Fruit fly (Drosophila melanogaster) whole organism, embryonic: Measurements from ENCODE around the gene CG44006.

Experiments
- ATbp ChIP-seq: fragments of 200-800 bp; sonication (Bioruptor generic); optimal IDR thresholded peaks from 2 replicates; lab custom pipeline; 2017; ENCODE audit warnings: missing biosample characterization, mild to moderate bottlenecking, missing genetic modification characterization, missing genetic modification reagents
- Bdp1 ChIP-seq: fragments of 200-800 bp; sonication (Bioruptor generic); optimal IDR thresholded peaks from 3 replicates; lab custom pipeline; 2016; ENCODE audit warnings: missing biosample characterization, missing genetic modification characterization
- CG11695 ChIP-seq: fragments of 200-800 bp; sonication (Bioruptor generic); IDR thresholded peaks from 3 replicates; pipeline ENCODE4 v1.3.6; 2022; ENCODE audit warnings: missing biosample characterization, missing genetic modification characterization
- CG11696 ChIP-seq: fragments of 200-800 bp; sonication (Bioruptor generic); IDR thresholded peaks from 2 replicates; pipeline ENCODE4 v1.3.6; 2022; ENCODE audit warnings: missing biosample characterization, missing genetic modification characterization
- CG12155 ChIP-seq: fragments of 200-800 bp; sonication (Bioruptor generic); optimal IDR thresholded peaks from 3 replicates; lab custom pipeline; 2016; ENCODE audit warnings: missing biosample characterization, missing genetic modification characterization
- CG12299 ChIP-seq: fragments of 200-800 bp; sonication (Bioruptor generic); optimal IDR thresholded peaks from 2 replicates; lab custom pipeline; 2018; ENCODE audit warnings: missing biosample characterization, mild to moderate bottlenecking, missing genetic modification characterization
- CG12391 ChIP-seq: fragments of 200-800 bp; sonication (Bioruptor generic); optimal IDR thresholded peaks from 3 replicates; lab custom pipeline; 2018; ENCODE audit warnings: missing biosample characterization, mild to moderate bottlenecking, missing genetic modification characterization, moderate library complexity
- CG13287 ChIP-seq: fragments of 200-800 bp; sonication (Bioruptor generic); IDR thresholded peaks from 2 replicates; pipeline ENCODE4 v1.3.6; 2022; ENCODE audit warnings: missing biosample characterization, missing genetic modification characterization; ENCODE audit not compliant: partially characterized antibody
- CG1529 ChIP-seq: fragments of 200-800 bp; sonication (Bioruptor generic); optimal IDR thresholded peaks from 3 replicates; lab custom pipeline; 2018; ENCODE audit warnings: missing biosample characterization, missing genetic modification characterization
- CG15601 ChIP-seq: fragments of 200-800 bp; sonication (Bioruptor generic); optimal IDR thresholded peaks from 3 replicates; lab custom pipeline; 2019; ENCODE audit warnings: missing biosample characterization, mild to moderate bottlenecking, missing genetic modification characterization, moderate library complexity
- CG1647 ChIP-seq: fragments of 200-800 bp; sonication (Bioruptor generic); optimal IDR thresholded peaks from 3 replicates; lab custom pipeline; 2016; ENCODE audit warnings: missing biosample characterization, missing genetic modification characterization
- CG17612 ChIP-seq: fragments of 200-800 bp; sonication (Bioruptor generic); IDR thresholded peaks from 2 replicates; pipeline ENCODE4 v1.3.6; 2022; ENCODE audit warnings: missing biosample characterization, missing genetic modification characterization
- CG18262 ChIP-seq: fragments of 200-800 bp; optimal IDR thresholded peaks from 3 replicates; lab custom pipeline; 2019; ENCODE audit warnings: missing biosample characterization, mild to moderate bottlenecking, missing genetic modification characterization, moderate library complexity
- CG2889 ChIP-seq: fragments of 200-800 bp; sonication (Bioruptor generic); IDR thresholded peaks from 3 replicates; pipeline ENCODE4 v1.3.6; 2022; ENCODE audit warnings: missing biosample characterization, missing genetic modification characterization
- CG3281 ChIP-seq: fragments of 200-800 bp; sonication (Bioruptor generic); optimal IDR thresholded peaks from 3 replicates; lab custom pipeline; 2017; ENCODE audit warnings: missing biosample characterization, mild to moderate bottlenecking, missing genetic modification characterization
- CG8388 ChIP-seq: fragments of 200-800 bp; sonication (Bioruptor generic); optimal IDR thresholded peaks from 2 replicates; lab custom pipeline; 2019; ENCODE audit warnings: missing biosample characterization, mild to moderate bottlenecking, missing genetic modification characterization, moderate library complexity
- CG9609 ChIP-seq: fragments of 200-800 bp; sonication (Bioruptor generic); optimal IDR thresholded peaks from 3 replicates; lab custom pipeline; 2016; ENCODE audit warnings: missing biosample characterization, missing genetic modification characterization
- CG9876 ChIP-seq: fragments of 200-800 bp; sonication (Bioruptor generic); optimal IDR thresholded peaks from 2 replicates; lab custom pipeline; 2016; ENCODE audit warnings: missing biosample characterization, missing genetic modification characterization
- CoRest ChIP-seq: fragments of 200-800 bp; sonication (Bioruptor generic); optimal IDR thresholded peaks from 3 replicates; lab custom pipeline; 2018; ENCODE audit warnings: missing biosample characterization, mild to moderate bottlenecking, missing genetic modification characterization, moderate library complexity
- D19A ChIP-seq: fragments of 200-800 bp; optimal IDR thresholded peaks from 3 replicates; lab custom pipeline; 2019; ENCODE audit warnings: missing biosample characterization, mild to moderate bottlenecking, missing genetic modification characterization, moderate library complexity
- Dad ChIP-seq: fragments of 200-800 bp; sonication (Bioruptor generic); optimal IDR thresholded peaks from 3 replicates; lab custom pipeline; 2016; ENCODE audit warnings: missing biosample characterization, missing genetic modification characterization
- Dfd ChIP-seq, 2 experiments: fragments of >200 bp; optimal IDR thresholded peaks; 2 replicates each; lab custom pipeline; 2017; ENCODE audit warnings: missing biosample characterization in 2 of 2, missing genetic modification characterization in 2 of 2
- Dref ChIP-seq: fragments of 200-800 bp; sonication (Bioruptor generic); IDR thresholded peaks from 2 replicates; pipeline ENCODE4 v1.3.6; 2022; ENCODE audit warnings: missing biosample characterization, missing genetic modification characterization
- H15 ChIP-seq: fragments of 200-800 bp; sonication (Bioruptor generic); IDR thresholded peaks from 3 replicates; pipeline ENCODE4 v1.3.6; 2022; ENCODE audit warnings: missing biosample characterization, missing genetic modification characterization
- Hr39 ChIP-seq: fragments of >200 bp; optimal IDR thresholded peaks from 2 replicates; lab custom pipeline; 2017
- NFAT ChIP-seq: fragments of 200-800 bp; sonication (Bioruptor generic); IDR thresholded peaks from 2 replicates; pipeline ENCODE4 v1.3.6; 2022; ENCODE audit warnings: missing biosample characterization, missing genetic modification characterization
- Nf-YB ChIP-seq: fragments of 200-800 bp; sonication (Bioruptor generic); optimal IDR thresholded peaks from 3 replicates; lab custom pipeline; 2019; ENCODE audit warnings: missing biosample characterization, mild to moderate bottlenecking, missing genetic modification characterization, moderate library complexity
- Nf-YC ChIP-seq: fragments of 200-800 bp; optimal IDR thresholded peaks from 3 replicates; lab custom pipeline; 2019; ENCODE audit warnings: missing biosample characterization, mild to moderate bottlenecking, missing genetic modification characterization, moderate library complexity
- Rfx ChIP-seq: fragments of 200-800 bp; sonication (Bioruptor generic); IDR thresholded peaks from 2 replicates; pipeline ENCODE4 v1.3.6; 2022; ENCODE audit warnings: missing biosample characterization, missing genetic modification characterization
- Rx ChIP-seq: fragments of 200-800 bp; sonication (Bioruptor generic); IDR thresholded peaks from 2 replicates; pipeline ENCODE4 v1.3.6; 2022; ENCODE audit warnings: missing biosample characterization, missing genetic modification characterization
- Sry-β ChIP-seq: fragments of 200-800 bp; sonication (Bioruptor generic); optimal IDR thresholded peaks from 2 replicates; lab custom pipeline; 2018; ENCODE audit warnings: missing biosample characterization, mild to moderate bottlenecking, missing genetic modification characterization, moderate library complexity
- Usf ChIP-seq: fragments of 200-800 bp; sonication (Bioruptor generic); optimal IDR thresholded peaks from 2 replicates; lab custom pipeline; 2017; ENCODE audit warnings: missing genotype, missing biosample characterization, missing genetic modification characterization
- Xbp1 ChIP-seq: fragments of 200-800 bp; sonication (Bioruptor generic); optimal IDR thresholded peaks from 3 replicates; lab custom pipeline; 2016; ENCODE audit warnings: missing biosample characterization, mild to moderate bottlenecking, missing genetic modification characterization
- aop ChIP-seq: fragments of 200-800 bp; sonication (Bioruptor generic); IDR thresholded peaks from 2 replicates; pipeline ENCODE4 v1.3.6; 2022; ENCODE audit warnings: missing biosample characterization, missing genetic modification characterization
- btn ChIP-seq: fragments of 200-800 bp; sonication (Bioruptor generic); optimal IDR thresholded peaks from 2 replicates; lab custom pipeline; 2016; ENCODE audit warnings: missing biosample characterization, missing genetic modification characterization
- cg ChIP-seq: fragments of 200-800 bp; sonication (Bioruptor generic); optimal IDR thresholded peaks from 3 replicates; lab custom pipeline; 2019; ENCODE audit warnings: missing biosample characterization, mild to moderate bottlenecking, missing genetic modification characterization, moderate library complexity
- crc ChIP-seq: fragments of 200-800 bp; sonication (Bioruptor generic); optimal IDR thresholded peaks from 2 replicates; lab custom pipeline; 2016; ENCODE audit warnings: missing biosample characterization, missing genetic modification characterization
- disco-r ChIP-seq: fragments of 200-800 bp; sonication (Bioruptor generic); optimal IDR thresholded peaks from 2 replicates; lab custom pipeline; 2016; ENCODE audit warnings: missing biosample characterization, missing genetic modification characterization
- dpn ChIP-seq, 2 experiments: fragments of 200-800 bp; sonication (Bioruptor generic); optimal IDR thresholded peaks; 3 replicates each; lab custom pipeline; 2016; ENCODE audit warnings: missing biosample characterization in 2 of 2, missing genetic modification characterization in 2 of 2
- eyg ChIP-seq: fragments of 200-800 bp; sonication (Bioruptor generic); optimal IDR thresholded peaks from 3 replicates; lab custom pipeline; 2016; ENCODE audit warnings: missing biosample characterization, missing genetic modification characterization
- hbn ChIP-seq: fragments of 200-800 bp; sonication (Bioruptor generic); IDR thresholded peaks from 2 replicates; pipeline ENCODE4 v1.3.6; 2022; ENCODE audit warnings: missing biosample characterization, missing genetic modification characterization; ENCODE audit not compliant: partially characterized antibody
- hth ChIP-seq: fragments of >200 bp; optimal IDR thresholded peaks from 2 replicates; lab custom pipeline; 2017; ENCODE audit warnings: inconsistent platforms
- knrl ChIP-seq: fragments of 200-800 bp; sonication (Bioruptor generic); IDR thresholded peaks from 3 replicates; pipeline ENCODE4 v1.3.6; 2022; ENCODE audit warnings: missing biosample characterization, missing genetic modification characterization; ENCODE audit not compliant: partially characterized antibody
- mld ChIP-seq: fragments of 200-800 bp; sonication (Bioruptor generic); IDR thresholded peaks from 3 replicates; pipeline ENCODE4 v1.3.6; 2022; ENCODE audit warnings: missing biosample characterization, missing genetic modification characterization; ENCODE audit not compliant: partially characterized antibody
- nerfin-1 ChIP-seq: fragments of 200-800 bp; sonication (Bioruptor generic); optimal IDR thresholded peaks from 3 replicates; lab custom pipeline; 2019; ENCODE audit warnings: missing biosample characterization, mild to moderate bottlenecking, missing genetic modification characterization, moderate library complexity
- onecut ChIP-seq: fragments of 200-800 bp; sonication (Bioruptor generic); IDR thresholded peaks from 2 replicates; pipeline ENCODE4 v1.3.6; 2022; ENCODE audit warnings: missing biosample characterization, missing genetic modification characterization
- pita ChIP-seq: fragments of 200-800 bp; sonication (Bioruptor generic); optimal IDR thresholded peaks from 2 replicates; lab custom pipeline; 2017; ENCODE audit warnings: missing biosample characterization, mild to moderate bottlenecking, missing genetic modification characterization
- schlank ChIP-seq: fragments of 200-800 bp; sonication (Bioruptor generic); optimal IDR thresholded peaks from 2 replicates; lab custom pipeline; 2018; ENCODE audit warnings: missing biosample characterization, mild to moderate bottlenecking, missing genetic modification characterization
- sens-2 ChIP-seq: fragments of 200-800 bp; sonication (Bioruptor generic); IDR thresholded peaks from 2 replicates; pipeline ENCODE4 v1.3.6; 2022; ENCODE audit warnings: missing biosample characterization, missing genetic modification characterization
- sna ChIP-seq: fragments of 200-800 bp; sonication (Bioruptor generic); IDR thresholded peaks from 2 replicates; pipeline ENCODE4 v1.3.6; 2022; ENCODE audit warnings: missing biosample characterization, missing genetic modification characterization; ENCODE audit not compliant: partially characterized antibody
- tin ChIP-seq: fragments of 200-800 bp; sonication (Bioruptor generic); optimal IDR thresholded peaks from 3 replicates; lab custom pipeline; 2016; ENCODE audit warnings: missing biosample characterization, missing genetic modification characterization
- wor ChIP-seq: fragments of 200-800 bp; sonication (Bioruptor generic); IDR thresholded peaks from 2 replicates; pipeline ENCODE4 v1.3.6; 2022; ENCODE audit warnings: missing biosample characterization, missing genetic modification characterization
- zfh2 ChIP-seq: fragments of 200-800 bp; sonication (Bioruptor generic); optimal IDR thresholded peaks from 2 replicates; lab custom pipeline; 2016; ENCODE audit warnings: missing biosample characterization, missing genetic modification characterization

Gene CG44006

dm6 chr3L:18102161-18102565 lies 32.2 kb upstream of the CG44006 start (continued):
- TF ChIP-seq Nf-YB (GFP tag; lab: Kevin White, UChicago) (peak; percentile 10), H15 (GFP tag; lab: Robert Waterston, UW) (no peak), tin (no peak), CG8388 (GFP tag; lab: Kevin White, UChicago) (peak; percentile 72), Sry-β (GFP tag; lab: Kevin White, UChicago) (no peak), Xbp1 (GFP tag; lab: Kevin White, UChicago) (no peak), CoRest (tag; lab: Kevin White, UChicago) (peak; percentile 59), CG9609 (no peak), Rx (no peak), NFAT (GFP tag; lab: Robert Waterston, UW) (no peak), Rfx (GFP tag; lab: Robert Waterston, UW) (no peak), CG9876 (GFP tag; lab: Kevin White, UChicago) (no peak), CG11696 (GFP tag; lab: Robert Waterston, UW) (no peak), CG3281 (GFP tag; lab: Kevin White, UChicago) (no peak), Dad (no peak), onecut (GFP tag; lab: Robert Waterston, UW) (no peak), CG15601 (tag; lab: Kevin White, UChicago) (peak; percentile 73), sna (no peak), CG1529 (GFP tag; lab: Kevin White, UChicago) (no peak), sens-2 (GFP tag; lab: Robert Waterston, UW) (no peak), CG12155 (GFP tag; lab: Kevin White, UChicago) (no peak), Hr39 (lab: Kevin White, UChicago) (no peak), nerfin-1 (tag; lab: Kevin White, UChicago) (peak; percentile 11), CG17612 (GFP tag; lab: Robert Waterston, UW) (no peak), schlank (tag; lab: Kevin White, UChicago) (no peak), ATbp (GFP tag; lab: Kevin White, UChicago) (peak; percentile 53), btn (GFP tag; lab: Kevin White, UChicago) (no peak), CG18262 (peak; percentile 83), pita (no peak), Nf-YC (tag; lab: Kevin White, UChicago) (no peak), Dref (GFP tag; lab: Robert Waterston, UW) (no peak), disco-r (GFP tag; lab: Kevin White, UChicago) (no peak), CG11695 (no peak), mld (GFP tag; lab: Robert Waterston, UW) (no peak), CG1647 (no peak), crc (no peak), CG12391 (tag; lab: Kevin White, UChicago) (peak; percentile 56), CG12299 (tag; lab: Kevin White, UChicago) (no peak), D19A (tag; lab: Kevin White, UChicago) (peak; percentile 48), knrl (GFP tag; lab: Robert Waterston, UW) (no peak), eyg (no peak), CG13287 (GFP tag; lab: Robert Waterston, UW) (no peak), wor (no peak), hth (lab: Kevin White, UChicago) (no peak), aop (GFP tag; lab: Robert Waterston, UW) (no peak), Dfd (GFP tag; optimal IDR thresholded peaks at IDR 0.05; lab: Kevin White, UChicago) (no peak), zfh2 (GFP tag; lab: Kevin White, UChicago) (no peak), Bdp1 (GFP tag; lab: Kevin White, UChicago) (no peak), hbn (GFP tag; lab: Robert Waterston, UW) (no peak), cg (GFP tag; lab: Kevin White, UChicago) (peak; percentile 39), CG2889 (GFP tag; lab: Robert Waterston, UW) (no peak), dpn (GFP tag; optimal IDR thresholded peaks at IDR 0.05; lab: Kevin White, UChicago) (no peak), Usf (GFP tag; lab: Kevin White, UChicago) (no peak)
